Worm (Caenorhabditis elegans) whole organism, L4/young adult: ENCODE data around the gene add-2.

ENCODE experiments used
- W03F9.2 ChIP-seq: fragments of 150-350 bp; optimal IDR thresholded peaks from 2 replicates; lab custom pipeline; 2014; ENCODE audit warnings: missing biosample characterization, missing genetic modification characterization
- him-1 ChIP-seq: sonication (generic microtip); optimal IDR thresholded peaks from 2 replicates; lab custom pipeline; 2016; ENCODE audit warnings: missing genotype, missing genetic modification reagents, missing genetic modification characterization, missing compliant biosample characterization

DNA sequence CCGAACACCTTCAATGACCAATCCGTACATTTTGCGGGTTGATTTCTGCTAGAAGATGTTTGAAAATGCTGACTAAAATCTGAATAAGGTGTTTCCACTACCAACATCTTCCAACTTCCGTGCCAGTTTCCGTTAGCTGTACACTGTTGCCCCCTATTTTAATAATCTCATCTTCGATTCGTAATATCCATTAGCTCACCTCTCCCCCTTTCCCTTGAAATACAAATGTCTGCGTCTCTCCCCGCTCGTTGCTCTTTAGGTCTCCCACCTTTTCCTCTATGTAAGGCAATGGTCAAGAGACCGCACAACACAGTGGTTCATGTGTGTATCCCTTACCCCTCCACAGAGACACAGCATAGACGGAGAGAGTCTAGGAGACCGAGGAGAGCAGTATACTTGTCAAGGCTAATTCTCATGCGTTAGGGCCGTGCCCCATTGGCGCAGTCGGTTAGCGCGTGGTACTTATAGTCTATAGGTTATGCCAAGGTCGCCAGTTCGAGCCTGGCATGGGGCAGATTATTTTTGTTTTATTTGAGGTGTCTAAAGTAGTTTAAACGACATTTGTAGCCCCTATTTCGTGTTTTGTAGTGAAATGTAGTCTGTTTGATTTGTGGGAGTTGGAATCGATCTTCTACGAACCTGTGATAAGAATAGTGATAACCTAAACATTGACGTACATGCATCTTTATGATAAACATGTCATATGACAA lies 11.3 kb downstream of the add-2 start, which contains the start of gene gcy-33:
- peak; percentile 62 for TF ChIP-seq W03F9.2 (tag; lab: Kevin White, UChicago)
- TF ChIP-seq him-1 (tag; lab: Kevin White, UChicago): peak; percentile 48
